Worm (Caenorhabditis elegans): Measurements from ENCODE around the gene ubc-19.

- TF ChIP-seq mab-5 (tag; optimal IDR thresholded peaks at IDR 0.05) (no peak), blmp-1 (tag; optimal IDR thresholded peaks at IDR 0.05) (no peak), ztf-11 (tag; optimal IDR thresholded peaks at IDR 0.05) (no peak), lin-13 (tag; optimal IDR thresholded peaks at IDR 0.05) (no peak), hlh-1 (tag; optimal IDR thresholded peaks at IDR 0.05) (no peak), nhr-28 (tag; optimal IDR thresholded peaks at IDR 0.05) (no peak), M03D4.4 (tag; optimal IDR thresholded peaks at IDR 0.05) (no peak), nhr-76 (tag; optimal IDR thresholded peaks at IDR 0.05) (no peak), pha-4 (tag; optimal IDR thresholded peaks at IDR 0.05) (no peak), nhr-12 (tag; optimal IDR thresholded peaks at IDR 0.05) (no peak), ces-1 (GFP tag; optimal IDR thresholded peaks at IDR 0.05) (no peak), mep-1 (tag; optimal IDR thresholded peaks at IDR 0.05) (no peak)
Measured at ce11 chrV:18637544-18638366, 51.8 kb downstream of the ubc-19 start.
